Fruit fly (Drosophila melanogaster) whole organism, embryonic: ENCODE measurements around the gene Ctr9.
A peak's percentile ranks its signal among the peaks of the same experiment; 100 is the strongest.

Experiments
- Bgb ChIP-seq: fragments of 200-800 bp; sonication (Bioruptor generic); IDR thresholded peaks from 2 replicates; pipeline ENCODE4 v1.3.6; 2022; ENCODE audit warnings: missing biosample characterization, missing genetic modification characterization; ENCODE audit not compliant: partially characterized antibody
- Blimp-1 ChIP-seq: fragments of 200-800 bp; sonication (Bioruptor generic); optimal IDR thresholded peaks from 3 replicates; lab custom pipeline; 2018; ENCODE audit warnings: missing biosample characterization, missing genetic modification characterization, mild to moderate bottlenecking, moderate library complexity, missing genetic modification reagents
- CG10654 ChIP-seq: fragments of 200-800 bp; sonication (Bioruptor generic); optimal IDR thresholded peaks from 2 replicates; lab custom pipeline; 2016; ENCODE audit warnings: missing biosample characterization, missing genetic modification characterization
- CG10979 ChIP-seq: fragments of 200-800 bp; sonication (Bioruptor generic); optimal IDR thresholded peaks from 2 replicates; lab custom pipeline; 2018; ENCODE audit warnings: missing biosample characterization, mild to moderate bottlenecking, missing genetic modification characterization, moderate library complexity
- CG12299 ChIP-seq: fragments of 200-800 bp; sonication (Bioruptor generic); optimal IDR thresholded peaks from 2 replicates; lab custom pipeline; 2018; ENCODE audit warnings: missing biosample characterization, mild to moderate bottlenecking, missing genetic modification characterization
- CG12769 ChIP-seq: fragments of 200-800 bp; sonication (Bioruptor generic); optimal IDR thresholded peaks from 2 replicates; lab custom pipeline; 2019; ENCODE audit warnings: missing biosample characterization, mild to moderate bottlenecking, missing genetic modification characterization, moderate library complexity
- CG16779 ChIP-seq: fragments of 200-800 bp; sonication (Bioruptor generic); IDR thresholded peaks from 2 replicates; pipeline ENCODE4 v1.3.6; 2022; ENCODE audit warnings: missing biosample characterization, missing genetic modification characterization
- CG17829 ChIP-seq: fragments of 200-800 bp; optimal IDR thresholded peaks from 2 replicates; lab custom pipeline; 2019; ENCODE audit warnings: missing biosample characterization, mild to moderate bottlenecking, missing genetic modification characterization, moderate library complexity
- CG18011 ChIP-seq: fragments of 200-800 bp; sonication (Bioruptor generic); optimal IDR thresholded peaks from 2 replicates; lab custom pipeline; 2017; ENCODE audit warnings: missing biosample characterization, missing genetic modification characterization, mild to moderate bottlenecking, moderate library complexity, missing genotype
- CG2120 ChIP-seq: fragments of 200-800 bp; sonication (Bioruptor generic); optimal IDR thresholded peaks from 3 replicates; lab custom pipeline; 2016; ENCODE audit warnings: missing biosample characterization, missing genetic modification characterization
- CG2875 ChIP-seq: fragments of 200-800 bp; sonication (Bioruptor generic); optimal IDR thresholded peaks from 2 replicates; lab custom pipeline; 2017; ENCODE audit warnings: missing biosample characterization, mild to moderate bottlenecking, missing genetic modification characterization, missing genetic modification reagents
- CG3065 ChIP-seq: fragments of 200-800 bp; sonication (Bioruptor generic); optimal IDR thresholded peaks from 2 replicates; lab custom pipeline; 2016; ENCODE audit warnings: missing biosample characterization, missing genetic modification characterization
- CG32772 ChIP-seq: fragments of 200-800 bp; sonication (Bioruptor generic); IDR thresholded peaks from 2 replicates; pipeline ENCODE4 v1.3.6; 2022; ENCODE audit warnings: missing biosample characterization, missing genetic modification characterization
- CG4617 ChIP-seq: fragments of 200-800 bp; sonication (Bioruptor generic); optimal IDR thresholded peaks from 3 replicates; lab custom pipeline; 2016; ENCODE audit warnings: missing biosample characterization, missing genetic modification characterization, borderline replicate concordance
- CG6254 ChIP-seq: fragments of 200-800 bp; sonication (Bioruptor generic); optimal IDR thresholded peaks from 3 replicates; lab custom pipeline; 2017; ENCODE audit warnings: mild to moderate bottlenecking, missing biosample characterization, missing genetic modification reagents, missing genetic modification characterization
- CG7963 ChIP-seq: fragments of 200-800 bp; sonication (Bioruptor generic); IDR thresholded peaks from 3 replicates; pipeline ENCODE4 v1.3.6; 2022; ENCODE audit warnings: missing biosample characterization, missing genetic modification characterization; ENCODE audit not compliant: partially characterized antibody
- CG8359 ChIP-seq: fragments of 200-800 bp; sonication (Bioruptor generic); optimal IDR thresholded peaks from 2 replicates; lab custom pipeline; 2017; ENCODE audit warnings: missing biosample characterization, mild to moderate bottlenecking, missing genetic modification characterization, borderline replicate concordance
- CoRest ChIP-seq: fragments of 200-800 bp; sonication (Bioruptor generic); optimal IDR thresholded peaks from 3 replicates; lab custom pipeline; 2018; ENCODE audit warnings: missing biosample characterization, mild to moderate bottlenecking, missing genetic modification characterization, moderate library complexity
- Doc2 ChIP-seq: fragments of 200-800 bp; sonication (Bioruptor generic); IDR thresholded peaks from 2 replicates; pipeline ENCODE4 v1.3.6; 2022; ENCODE audit warnings: missing biosample characterization, missing genetic modification characterization
- Doc3 ChIP-seq: fragments of 200-800 bp; sonication (Bioruptor generic); IDR thresholded peaks from 3 replicates; pipeline ENCODE4 v1.3.6; 2022; ENCODE audit warnings: missing biosample characterization, missing genetic modification characterization; ENCODE audit not compliant: partially characterized antibody
- Eip74EF ChIP-seq, 2 experiments: fragments of 200-800 bp in 1 of 2; fragments of >200 bp in 1 of 2; sonication (Bioruptor generic) in 1 of 2; optimal IDR thresholded peaks; 2 replicates each; lab custom pipeline; 2017 to 2019; ENCODE audit warnings: missing biosample characterization in 2 of 2, missing genetic modification characterization in 2 of 2, mild to moderate bottlenecking in 1 of 2, moderate library complexity in 1 of 2
- Ets97D ChIP-seq: fragments of 200-800 bp; sonication (Bioruptor generic); optimal IDR thresholded peaks from 3 replicates; lab custom pipeline; 2016; ENCODE audit warnings: missing biosample characterization, missing genetic modification characterization
- Fer3 ChIP-seq: fragments of 200-800 bp; sonication (Bioruptor generic); optimal IDR thresholded peaks from 2 replicates; lab custom pipeline; 2018; ENCODE audit warnings: missing biosample characterization, mild to moderate bottlenecking, missing genetic modification characterization, moderate library complexity
- HLH4C ChIP-seq: fragments of 200-800 bp; sonication (Bioruptor generic); IDR thresholded peaks from 3 replicates; pipeline ENCODE4 v1.3.6; 2022; ENCODE audit warnings: missing biosample characterization, missing genetic modification characterization; ENCODE audit not compliant: partially characterized antibody
- Hey ChIP-seq: fragments of 200-800 bp; sonication (Bioruptor generic); optimal IDR thresholded peaks from 3 replicates; lab custom pipeline; 2018; ENCODE audit warnings: missing biosample characterization, mild to moderate bottlenecking, missing genetic modification characterization
- HmgD ChIP-seq: fragments of 200-800 bp; sonication (Bioruptor generic); optimal IDR thresholded peaks from 3 replicates; lab custom pipeline; 2016; ENCODE audit warnings: missing biosample characterization, missing genetic modification characterization
- Jarid2 ChIP-seq: fragments of 200-800 bp; sonication (Bioruptor generic); optimal IDR thresholded peaks from 3 replicates; lab custom pipeline; 2017; ENCODE audit warnings: mild to moderate bottlenecking, missing biosample characterization, missing genetic modification reagents, missing genetic modification characterization
- Max ChIP-seq: fragments of 200-800 bp; sonication (Bioruptor generic); optimal IDR thresholded peaks from 2 replicates; lab custom pipeline; 2016; ENCODE audit warnings: missing biosample characterization, mild to moderate bottlenecking, missing genetic modification characterization
- PHDP ChIP-seq: fragments of 200-800 bp; sonication (Bioruptor generic); optimal IDR thresholded peaks from 3 replicates; lab custom pipeline; 2018; ENCODE audit warnings: missing biosample characterization, mild to moderate bottlenecking, missing genetic modification characterization, moderate library complexity
- Rx ChIP-seq: fragments of 200-800 bp; sonication (Bioruptor generic); IDR thresholded peaks from 2 replicates; pipeline ENCODE4 v1.3.6; 2022; ENCODE audit warnings: missing biosample characterization, missing genetic modification characterization
- Sox100B ChIP-seq: fragments of 200-800 bp; sonication (Bioruptor generic); optimal IDR thresholded peaks from 3 replicates; lab custom pipeline; 2018; ENCODE audit warnings: missing biosample characterization, mild to moderate bottlenecking, missing genetic modification characterization
- Sox102F ChIP-seq: fragments of 200-800 bp; sonication (Bioruptor generic); optimal IDR thresholded peaks from 2 replicates; lab custom pipeline; 2018; ENCODE audit warnings: missing biosample characterization, mild to moderate bottlenecking, missing genetic modification characterization, moderate library complexity
- TFAM ChIP-seq: fragments of 200-800 bp; sonication (Bioruptor generic); optimal IDR thresholded peaks from 2 replicates; lab custom pipeline; 2017; ENCODE audit warnings: missing biosample characterization, missing genetic modification characterization, inconsistent platforms
- Taf1 ChIP-seq: fragments of 200-800 bp; sonication (Bioruptor generic); IDR thresholded peaks from 2 replicates; pipeline ENCODE4 v1.3.6; 2022; ENCODE audit warnings: missing biosample characterization, missing genetic modification characterization
- Trl ChIP-seq, 3 experiments: fragments of >200 bp in 2 of 3; fragments of 200-800 bp in 1 of 3; sonication (Bioruptor generic) in 1 of 3; optimal IDR thresholded peaks; 2 replicates in 1 of 3; 3 replicates in 2 of 3; lab custom pipeline; 2016 to 2017; ENCODE audit warnings: missing biosample characterization in 1 of 3, missing genetic modification characterization in 1 of 3
- Xrp1 ChIP-seq: fragments of 200-800 bp; sonication (Bioruptor generic); IDR thresholded peaks from 2 replicates; pipeline ENCODE4 v1.3.6; 2022; ENCODE audit warnings: missing biosample characterization, missing genetic modification characterization
- al ChIP-seq: fragments of 200-800 bp; sonication (Bioruptor generic); IDR thresholded peaks from 2 replicates; pipeline ENCODE4 v1.3.6; 2022; ENCODE audit warnings: missing biosample characterization, missing genetic modification characterization
- ara ChIP-seq: fragments of 200-800 bp; sonication (Bioruptor generic); IDR thresholded peaks from 2 replicates; pipeline ENCODE4 v1.3.6; 2022; ENCODE audit warnings: missing biosample characterization, missing genetic modification characterization
- bigmax ChIP-seq: fragments of 200-800 bp; sonication (Bioruptor generic); optimal IDR thresholded peaks from 2 replicates; lab custom pipeline; 2018; ENCODE audit warnings: missing biosample characterization, mild to moderate bottlenecking, missing genetic modification characterization
- cad ChIP-seq: fragments of >200 bp; optimal IDR thresholded peaks from 2 replicates; lab custom pipeline; 2017; ENCODE audit warnings: missing biosample characterization, missing genetic modification characterization
- corto ChIP-seq: fragments of 200-800 bp; sonication (Bioruptor generic); optimal IDR thresholded peaks from 2 replicates; lab custom pipeline; 2016; ENCODE audit warnings: missing biosample characterization, mild to moderate bottlenecking, missing genetic modification characterization, moderate library complexity
- crc ChIP-seq: fragments of 200-800 bp; sonication (Bioruptor generic); optimal IDR thresholded peaks from 2 replicates; lab custom pipeline; 2016; ENCODE audit warnings: missing biosample characterization, missing genetic modification characterization
- fd102C ChIP-seq: fragments of 200-800 bp; sonication (Bioruptor generic); optimal IDR thresholded peaks from 2 replicates; lab custom pipeline; 2018; ENCODE audit warnings: missing biosample characterization, mild to moderate bottlenecking, missing genetic modification characterization, moderate library complexity
- fu2 ChIP-seq: fragments of 200-800 bp; sonication (Bioruptor generic); optimal IDR thresholded peaks from 2 replicates; lab custom pipeline; 2016; ENCODE audit warnings: missing biosample characterization, missing genetic modification characterization
- ham ChIP-seq: fragments of 200-800 bp; sonication (Bioruptor generic); IDR thresholded peaks from 2 replicates; pipeline ENCODE4 v1.3.6; 2022; ENCODE audit warnings: missing biosample characterization, missing genetic modification characterization
- luna ChIP-seq: fragments of 200-800 bp; sonication (Bioruptor generic); optimal IDR thresholded peaks from 2 replicates; lab custom pipeline; 2016; ENCODE audit warnings: missing biosample characterization, missing genetic modification characterization
- mam ChIP-seq: fragments of 200-800 bp; sonication (Bioruptor generic); optimal IDR thresholded peaks from 3 replicates; lab custom pipeline; 2016; ENCODE audit warnings: missing biosample characterization, missing genetic modification characterization
- ranshi ChIP-seq: fragments of 200-800 bp; sonication (Bioruptor generic); IDR thresholded peaks from 2 replicates; pipeline ENCODE4 v1.3.6; 2022; ENCODE audit warnings: missing biosample characterization, missing genetic modification characterization
- salm ChIP-seq: fragments of 200-800 bp; sonication (Bioruptor generic); optimal IDR thresholded peaks from 2 replicates; lab custom pipeline; 2018; ENCODE audit warnings: missing biosample characterization, mild to moderate bottlenecking, missing genetic modification characterization
- unc-4 ChIP-seq: fragments of 200-800 bp; sonication (Bioruptor generic); IDR thresholded peaks from 2 replicates; pipeline ENCODE4 v1.3.6; 2022; ENCODE audit warnings: missing biosample characterization, missing genetic modification characterization; ENCODE audit not compliant: partially characterized antibody

Ctr9 gene

dm6 chr3L:1275767-1276166 is 31.3 kb upstream of the Ctr9 start, which contains the start of gene CG32333 (continued):
- TF ChIP-seq Doc2 (no peak), CG16779 (0 out of 2 replicates have a peak, but pooled peaks have one; percentile 16), Taf1 (GFP tag; lab: Robert Waterston, UW) (no peak), CG3065 (no peak), CG10654 (GFP tag; lab: Kevin White, UChicago) (no peak), ham (GFP tag; lab: Robert Waterston, UW) (no peak), CG2120 (GFP tag; lab: Kevin White, UChicago) (no peak), Eip74EF (GFP tag; optimal IDR thresholded peaks at IDR 0.05; lab: Kevin White, UChicago) (no peak), CG32772 (GFP tag; lab: Robert Waterston, UW) (no peak), fu2 (no peak), CG18011 (GFP tag; lab: Kevin White, UChicago) (no peak), CG10979 (tag; lab: Kevin White, UChicago) (no peak), CoRest (tag; lab: Kevin White, UChicago) (no peak), unc-4 (no peak), CG12299 (no peak), fd102C (no peak), CG2875 (no peak), Sox100B (GFP tag; lab: Kevin White, UChicago) (no peak), ara (no peak), Doc3 (no peak), luna (no peak), Jarid2 (GFP tag; lab: Kevin White, UChicago) (peak; percentile 45), Ets97D (no peak), ranshi (GFP tag; lab: Robert Waterston, UW) (peak; percentile 34; the same call in 1 of the 2 replicates), CG7963 (GFP tag; lab: Robert Waterston, UW) (no peak), Blimp-1 (no peak), Fer3 (tag; lab: Kevin White, UChicago) (no peak), TFAM (GFP tag; lab: Kevin White, UChicago) (no peak), Hey (tag; lab: Kevin White, UChicago) (no peak), corto (GFP tag; lab: Kevin White, UChicago) (no peak), mam (GFP tag; lab: Kevin White, UChicago) (no peak), Bgb (no peak), CG17829 (no peak), CG4617 (no peak), bigmax (GFP tag; lab: Kevin White, UChicago) (no peak), salm (tag; lab: Kevin White, UChicago) (no peak), Rx (GFP tag; lab: Robert Waterston, UW) (no peak), Xrp1 (GFP tag; lab: Robert Waterston, UW) (no peak), HLH4C (0 out of 3 replicates have a peak, but pooled peaks have one; percentile 15), PHDP (no peak), Trl (optimal IDR thresholded peaks at IDR 0.05; lab: Kevin White, UChicago) (peak; percentile 42 to 68), Trl (GFP tag; optimal IDR thresholded peaks at IDR 0.05; lab: Kevin White, UChicago) (no peak), Sox102F (GFP tag; lab: Kevin White, UChicago) (no peak), al (no peak), CG8359 (GFP tag; lab: Kevin White, UChicago) (no peak), cad (GFP tag; lab: Kevin White, UChicago) (no peak), HmgD (GFP tag; lab: Kevin White, UChicago) (no peak), Max (no peak), crc (no peak), CG12769 (tag; lab: Kevin White, UChicago) (peak; percentile 28), CG6254 (GFP tag; lab: Kevin White, UChicago) (no peak)
